Worm (Caenorhabditis elegans) whole organism, mixed stage, embryonic: Measurements from ENCODE around the gene F41E6.12.
A peak's percentile ranks its signal among the peaks of the same experiment; 100 is the strongest.

ENCODE experiments used
- M03D4.4 ChIP-seq: sonication (generic microtip); optimal IDR thresholded peaks from 2 replicates; lab custom pipeline; 2017; ENCODE audit warnings: mild to moderate bottlenecking, missing genetic modification characterization, missing compliant biosample characterization
- bed-3 ChIP-seq: fragments of 200-800 bp; sonication (Bioruptor generic); optimal IDR thresholded peaks from 3 replicates; lab custom pipeline; 2018; ENCODE audit warnings: mild to moderate bottlenecking, missing genetic modification characterization, moderate library complexity, missing compliant biosample characterization
- blmp-1 ChIP-seq: fragments of 150-350 bp; optimal IDR thresholded peaks from 2 replicates; lab custom pipeline; 2014; ENCODE audit warnings: missing biosample characterization, missing genetic modification characterization
- ceh-39 ChIP-seq: fragments of 150-350 bp; optimal IDR thresholded peaks from 2 replicates; lab custom pipeline; 2014; ENCODE audit warnings: missing biosample characterization, missing genetic modification characterization
- ceh-43 ChIP-seq: fragments of 200-800 bp; sonication (Bioruptor generic); optimal IDR thresholded peaks from 2 replicates; lab custom pipeline; 2018; ENCODE audit warnings: mild to moderate bottlenecking, missing genetic modification characterization, moderate library complexity, missing compliant biosample characterization
- ceh-83 ChIP-seq: fragments of 200-800 bp; sonication (Bioruptor generic); optimal IDR thresholded peaks from 2 replicates; lab custom pipeline; 2018; ENCODE audit warnings: mild to moderate bottlenecking, missing genetic modification characterization, missing compliant biosample characterization
- ces-1 ChIP-seq: fragments of 150-350 bp; optimal IDR thresholded peaks from 2 replicates; lab custom pipeline; 2014; ENCODE audit warnings: missing biosample characterization, missing genetic modification reagents, missing genetic modification characterization
- elt-3 ChIP-seq: fragments of 150-350 bp; optimal IDR thresholded peaks from 2 replicates; lab custom pipeline; 2014; ENCODE audit warnings: missing biosample characterization, missing genetic modification characterization
- flh-1 ChIP-seq: fragments of 200-800 bp; sonication (Bioruptor generic); optimal IDR thresholded peaks from 2 replicates; lab custom pipeline; 2018; ENCODE audit warnings: mild to moderate bottlenecking, missing genetic modification characterization, moderate library complexity, missing compliant biosample characterization
- hlh-1 ChIP-seq: fragments of 150-350 bp; optimal IDR thresholded peaks from 2 replicates; lab custom pipeline; 2014; ENCODE audit warnings: missing biosample characterization, missing genetic modification reagents, missing genetic modification characterization
- lin-13 ChIP-seq: fragments of 150-350 bp; optimal IDR thresholded peaks from 2 replicates; lab custom pipeline; 2014; ENCODE audit warnings: missing biosample characterization, missing genetic modification characterization
- lsy-2 ChIP-seq: fragments of 150-350 bp; optimal IDR thresholded peaks from 2 replicates; lab custom pipeline; 2014; ENCODE audit warnings: missing biosample characterization, missing genetic modification characterization
- mab-5 ChIP-seq: fragments of 150-350 bp; optimal IDR thresholded peaks from 2 replicates; lab custom pipeline; 2014; ENCODE audit warnings: missing biosample characterization, missing genetic modification characterization
- mep-1 ChIP-seq: fragments of 150-350 bp; optimal IDR thresholded peaks from 2 replicates; lab custom pipeline; 2017; ENCODE audit warnings: missing biosample characterization, missing genetic modification reagents, missing genetic modification characterization, inconsistent platforms
- mls-2 ChIP-seq: sonication (generic microtip); optimal IDR thresholded peaks from 2 replicates; lab custom pipeline; 2016; ENCODE audit warnings: mild to moderate bottlenecking, missing genetic modification characterization, moderate library complexity, missing compliant biosample characterization
- nhr-12 ChIP-seq: fragments of 150-350 bp; optimal IDR thresholded peaks from 2 replicates; lab custom pipeline; 2014; ENCODE audit warnings: missing biosample characterization, missing genetic modification characterization
- nhr-2 ChIP-seq: fragments of 150-350 bp; optimal IDR thresholded peaks from 2 replicates; lab custom pipeline; 2014; ENCODE audit warnings: missing biosample characterization, missing genetic modification characterization
- nhr-237 ChIP-seq: fragments of 150-350 bp; optimal IDR thresholded peaks from 2 replicates; lab custom pipeline; 2014; ENCODE audit warnings: missing biosample characterization, missing genetic modification characterization
- nhr-28 ChIP-seq: fragments of 150-350 bp; optimal IDR thresholded peaks from 2 replicates; lab custom pipeline; 2014; ENCODE audit warnings: missing biosample characterization, missing genetic modification characterization
- nhr-76 ChIP-seq: sonication (generic microtip); optimal IDR thresholded peaks from 2 replicates; lab custom pipeline; 2017; ENCODE audit warnings: missing biosample characterization, missing genetic modification characterization
- sem-2 ChIP-seq: fragments of 200-800 bp; sonication (Bioruptor generic); optimal IDR thresholded peaks from 2 replicates; lab custom pipeline; 2018; ENCODE audit warnings: mild to moderate bottlenecking, missing genetic modification characterization, missing compliant biosample characterization
- snpc-4 ChIP-seq: fragments of 150-350 bp; optimal IDR thresholded peaks from 2 replicates; lab custom pipeline; 2014; ENCODE audit warnings: missing biosample characterization, missing genetic modification characterization
- sptf-1 ChIP-seq: sonication (generic microtip); optimal IDR thresholded peaks from 2 replicates; lab custom pipeline; 2017; ENCODE audit warnings: mild to moderate bottlenecking, missing genetic modification characterization, moderate library complexity, missing compliant biosample characterization
- tbx-8 ChIP-seq: fragments of 200-800 bp; sonication (Bioruptor generic); optimal IDR thresholded peaks from 2 replicates; lab custom pipeline; 2018; ENCODE audit warnings: mild to moderate bottlenecking, missing genetic modification characterization, moderate library complexity, missing compliant biosample characterization
- unc-120 ChIP-seq: sonication (generic microtip); optimal IDR thresholded peaks from 2 replicates; lab custom pipeline; 2017; ENCODE audit warnings: missing genetic modification characterization, missing compliant biosample characterization; ENCODE audit not compliant: poor library complexity, severe bottlenecking
- unc-39 ChIP-seq: fragments of 150-350 bp; optimal IDR thresholded peaks from 2 replicates; lab custom pipeline; 2014; ENCODE audit warnings: missing biosample characterization, missing genetic modification characterization
- unc-62 ChIP-seq: fragments of 150-350 bp; optimal IDR thresholded peaks from 2 replicates; lab custom pipeline; 2014; ENCODE audit warnings: missing biosample characterization, missing genetic modification reagents, missing genetic modification characterization
- zip-8 ChIP-seq: fragments of 150-350 bp; optimal IDR thresholded peaks from 2 replicates; lab custom pipeline; 2014; ENCODE audit warnings: missing biosample characterization, missing genetic modification characterization

The F41E6.12 gene

DNA sequence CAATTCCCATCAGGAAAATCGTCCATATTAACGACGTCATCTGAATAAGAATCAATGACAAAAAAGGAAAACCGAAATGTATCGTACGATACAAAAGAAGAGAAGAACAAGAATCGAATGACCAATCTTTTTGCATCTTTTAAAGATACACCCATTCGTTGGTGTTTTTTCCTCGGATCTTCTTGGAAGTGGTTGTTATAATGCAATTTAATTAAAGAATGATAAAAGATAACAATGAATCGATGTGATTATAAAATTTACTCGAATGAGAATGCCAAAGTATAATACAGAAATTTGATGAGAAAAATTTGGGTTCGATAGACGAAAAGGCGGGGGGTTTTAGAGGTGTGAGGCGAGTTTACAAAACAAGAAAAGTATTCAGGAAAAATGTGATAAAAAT lies at the start of gene F41E6.12:
Gene F41E6.12 (minus strand): TSS at position 101 of the 400 bp plus-strand sequence.
- TF ChIP-seq nhr-12: no peak
- TF ChIP-seq flh-1: no peak
- TF ChIP-seq blmp-1 (tag; lab: Kevin White, UChicago): no peak
- no peak for TF ChIP-seq elt-3
- TF ChIP-seq nhr-237 (tag; lab: Kevin White, UChicago): no peak
- TF ChIP-seq nhr-28: no peak

ce11 chrV:8677193-8677592 lies 48.3 kb upstream of the F41E6.12 start, which contains the start of gene ZC190.6:
Gene ZC190.6 (minus strand): TSS chrV:8677293.
- TF ChIP-seq unc-120 (tag; lab: Kevin White, UChicago): no peak
- TF ChIP-seq nhr-76 (tag; lab: Kevin White, UChicago): no peak
- TF ChIP-seq ces-1: no peak

ce11 chrV:8673498-8673897 lies 44.6 kb upstream of the F41E6.12 start, which contains the start of gene ZC190.5:
Gene ZC190.5 (minus strand): TSS chrV:8673598.
- TF ChIP-seq mab-5 (no peak), snpc-4 (tag; lab: Kevin White, UChicago) (no peak), lsy-2 (tag; lab: Kevin White, UChicago) (no peak), zip-8 (tag; lab: Kevin White, UChicago) (no peak), unc-120 (tag; lab: Kevin White, UChicago) (no peak), bed-3 (GFP tag; lab: Kevin White, UChicago) (no peak), tbx-8 (no peak), nhr-28 (no peak), nhr-237 (tag; lab: Kevin White, UChicago) (no peak), sptf-1 (no peak), ceh-39 (tag; lab: Kevin White, UChicago) (no peak), nhr-2 (no peak), ceh-43 (GFP tag; lab: Kevin White, UChicago) (no peak), mep-1 (tag; lab: Kevin White, UChicago) (no peak), sem-2 (GFP tag; lab: Kevin White, UChicago) (no peak), elt-3 (no peak), unc-39 (tag; lab: Kevin White, UChicago) (no peak), lin-13 (tag; lab: Kevin White, UChicago) (no peak), ces-1 (no peak)
- TF ChIP-seq, all 35 proteins: peak for 0

- no peak for TF ChIP-seq nhr-76 (tag; lab: Kevin White, UChicago)
- TF ChIP-seq ceh-39 (tag; lab: Kevin White, UChicago): no peak
Measured at ce11 chrV:8671568-8672123, 42.7 kb upstream of the F41E6.12 start.

DNA sequence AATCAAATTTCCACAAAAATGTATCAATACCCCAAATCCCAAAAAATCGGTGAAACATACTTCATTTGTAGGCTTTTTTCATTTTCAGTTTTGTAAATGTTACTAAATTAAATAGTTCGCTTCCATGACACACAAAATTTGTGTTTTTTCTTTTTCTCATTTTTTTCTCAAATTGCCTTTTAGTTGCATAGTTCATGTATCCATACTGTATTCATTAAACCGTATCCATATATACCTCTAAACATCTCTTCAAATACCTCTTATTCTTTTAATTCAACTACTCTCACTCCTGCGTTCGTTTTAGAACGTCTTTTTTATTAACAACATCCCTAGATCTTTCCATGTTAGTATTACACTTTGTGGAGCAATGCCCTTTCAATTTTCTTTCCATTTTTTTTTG lies 41.8 kb upstream of the F41E6.12 start:
- no peak for TF ChIP-seq sptf-1
- TF ChIP-seq hlh-1: no peak

- peak; percentile 50 for TF ChIP-seq blmp-1 (tag; lab: Kevin White, UChicago)
- TF ChIP-seq ces-1: no peak
Measured at ce11 chrV:8668224-8668623, 39.3 kb upstream of the F41E6.12 start.

ce11 chrV:8667230-8668021 lies 38.5 kb upstream of the F41E6.12 start:
- TF ChIP-seq zip-8 (tag; lab: Kevin White, UChicago) (no peak), nhr-2 (no peak), unc-62 (GFP tag; lab: Kevin White, UChicago) (peak; percentile 22), ceh-83 (GFP tag; lab: Kevin White, UChicago) (no peak), hlh-1 (peak; percentile 89), unc-120 (tag; lab: Kevin White, UChicago) (peak; percentile 76), elt-3 (no peak), lsy-2 (tag; lab: Kevin White, UChicago) (no peak), M03D4.4 (tag; lab: Kevin White, UChicago) (no peak), mls-2 (tag; lab: Kevin White, UChicago) (no peak)
